Worm (Caenorhabditis elegans): ENCODE results near the gene str-261.

The str-261 gene

DNA sequence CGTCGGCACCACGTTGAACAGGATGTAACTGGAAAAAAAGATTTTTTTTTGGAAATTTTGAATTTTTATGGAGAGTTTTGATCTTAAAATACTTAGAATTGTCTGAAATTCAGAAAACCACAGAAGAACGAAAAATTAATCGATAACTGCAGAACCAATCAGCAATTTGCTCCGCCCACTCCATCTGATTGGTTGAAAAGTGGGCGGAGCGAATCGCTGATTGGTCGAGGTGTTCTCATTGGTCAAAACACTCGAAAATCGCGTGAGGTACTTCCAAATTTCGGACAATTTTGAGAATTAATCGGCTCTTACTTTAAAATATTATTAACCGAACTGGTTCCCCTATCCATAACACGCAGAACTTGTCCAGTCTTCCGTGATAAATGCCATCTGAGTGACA lies 21.4 kb downstream of the str-261 start:
- TF ChIP-seq unc-62 (GFP tag; optimal IDR thresholded peaks at IDR 0.05): no peak

DNA sequence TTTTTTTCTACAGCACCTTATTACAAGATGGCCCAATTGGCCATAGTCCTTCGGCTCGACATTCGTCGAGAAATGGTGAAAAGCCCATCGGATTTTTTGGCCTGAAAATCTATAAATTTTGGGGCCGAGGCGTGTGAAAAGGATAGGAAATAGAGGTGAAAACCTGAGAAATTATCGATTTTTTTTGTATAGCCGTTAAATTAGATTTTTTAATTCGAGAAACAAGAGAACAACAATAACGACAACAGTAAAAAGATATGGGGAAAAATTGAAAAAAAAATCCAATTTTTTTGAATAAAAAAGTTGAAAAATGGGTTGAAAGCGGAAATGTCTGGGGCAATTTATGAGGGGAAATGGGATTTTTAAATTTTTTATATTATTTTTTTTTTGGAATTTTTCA lies 25.6 kb downstream of the str-261 start, which contains the start of gene hmt-1:
Gene hmt-1, minus strand, starts transcription at position 101 of the 400 bp plus-strand sequence.
- no peak for TF ChIP-seq unc-62 (GFP tag; optimal IDR thresholded peaks at IDR 0.05)

DNA sequence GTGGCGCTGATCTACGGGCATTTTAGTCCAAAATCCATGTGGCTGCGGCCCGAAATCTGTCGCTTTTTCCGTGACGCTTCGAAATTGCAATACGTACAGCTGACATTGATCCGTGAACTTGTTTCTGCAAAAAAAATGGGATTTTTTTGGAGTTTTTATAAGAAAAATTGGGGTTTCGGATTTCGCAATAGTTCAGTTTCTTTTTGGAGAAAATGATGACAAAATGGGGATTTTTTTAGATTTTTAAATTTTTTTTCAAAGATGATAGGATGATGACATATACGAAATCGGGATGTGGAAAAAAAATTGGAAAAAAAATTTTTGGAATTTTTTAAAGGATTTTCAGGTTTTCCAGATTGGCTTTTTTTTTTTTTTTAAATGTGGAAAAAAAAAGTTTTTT lies 26.9 kb downstream of the str-261 start:
- TF ChIP-seq unc-62 (GFP tag; optimal IDR thresholded peaks at IDR 0.05): no peak

DNA sequence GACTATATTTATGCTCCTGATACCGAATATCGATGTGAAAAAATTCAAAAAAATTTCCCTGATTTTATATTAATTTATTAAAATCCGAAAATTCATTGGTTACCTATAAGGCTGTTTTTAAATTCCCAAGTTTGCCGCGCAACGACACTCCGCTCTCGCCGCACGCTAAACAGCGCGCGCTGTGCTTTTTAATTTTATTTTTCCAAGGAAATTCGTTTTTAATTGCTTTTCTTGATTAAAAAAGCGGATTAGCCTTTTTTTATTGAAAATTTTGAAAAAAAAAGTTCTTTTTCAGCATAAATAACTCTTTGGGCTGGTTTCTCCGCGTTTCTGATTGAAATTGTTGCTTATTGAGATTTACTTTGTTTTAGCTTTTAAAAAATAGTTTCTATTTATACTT lies 33.0 kb downstream of the str-261 start:
- TF ChIP-seq unc-62 (GFP tag; optimal IDR thresholded peaks at IDR 0.05): no peak

DNA sequence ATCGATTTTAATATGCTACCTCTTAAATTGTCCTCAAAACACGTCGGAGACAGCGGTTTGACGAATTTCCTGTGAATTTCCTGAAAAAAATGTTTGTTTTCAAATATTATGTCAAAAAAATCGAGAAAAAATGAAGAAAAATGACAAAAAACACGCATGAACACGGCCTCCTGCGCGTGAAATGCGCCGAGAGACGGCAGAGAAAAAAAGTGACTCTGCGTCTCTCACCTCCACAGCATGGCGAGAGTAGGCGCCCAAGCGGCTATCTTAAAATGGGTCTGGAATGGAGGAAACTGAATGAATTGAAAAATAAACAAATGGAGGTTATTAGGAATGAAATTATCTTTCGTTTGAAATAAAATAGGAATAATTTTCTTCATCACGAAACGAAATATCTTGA lies 36.4 kb downstream of the str-261 start:
- TF ChIP-seq unc-62 (GFP tag; optimal IDR thresholded peaks at IDR 0.05): no peak

DNA sequence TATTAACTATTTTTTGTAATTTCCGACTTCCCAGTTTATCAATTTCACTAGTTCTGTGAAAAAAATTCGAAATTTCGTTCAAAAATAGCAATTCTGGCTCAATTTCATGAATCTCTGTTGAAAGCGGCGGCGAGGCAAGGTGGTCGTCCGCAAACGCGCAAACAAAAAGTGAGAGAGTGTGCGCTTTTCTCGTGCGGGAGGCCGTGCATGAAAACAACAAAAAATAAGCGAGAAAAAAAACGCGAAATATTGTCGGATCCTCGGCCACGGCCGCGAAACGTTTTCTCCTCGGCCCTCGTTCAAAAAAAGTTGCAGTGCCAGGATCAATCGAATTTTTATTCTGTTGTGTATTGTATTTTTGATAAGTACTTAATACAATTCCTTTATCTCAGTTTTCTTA lies 38.4 kb downstream of the str-261 start:
- no peak for TF ChIP-seq unc-62 (GFP tag; optimal IDR thresholded peaks at IDR 0.05)

DNA sequence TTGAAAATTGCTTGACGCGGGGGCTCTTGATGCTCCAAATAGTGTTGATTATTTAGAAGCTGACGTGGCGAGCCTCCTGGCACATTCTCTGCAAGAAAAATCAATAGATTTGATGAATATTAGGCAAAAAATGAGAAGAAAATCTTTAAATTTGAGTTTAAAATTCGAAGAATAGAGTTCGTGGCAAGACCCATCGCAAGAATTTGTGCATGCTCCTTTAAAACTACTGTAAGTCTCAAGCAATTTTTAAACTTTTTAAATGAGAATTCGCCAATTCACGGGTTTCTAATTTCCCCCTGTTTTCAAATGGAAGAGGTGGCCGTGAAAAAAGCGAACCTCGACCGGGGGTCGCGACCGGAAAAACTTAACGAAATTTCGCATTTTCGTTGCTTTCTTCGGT lies 39.5 kb downstream of the str-261 start:
- no peak for TF ChIP-seq unc-62 (GFP tag; optimal IDR thresholded peaks at IDR 0.05)

DNA sequence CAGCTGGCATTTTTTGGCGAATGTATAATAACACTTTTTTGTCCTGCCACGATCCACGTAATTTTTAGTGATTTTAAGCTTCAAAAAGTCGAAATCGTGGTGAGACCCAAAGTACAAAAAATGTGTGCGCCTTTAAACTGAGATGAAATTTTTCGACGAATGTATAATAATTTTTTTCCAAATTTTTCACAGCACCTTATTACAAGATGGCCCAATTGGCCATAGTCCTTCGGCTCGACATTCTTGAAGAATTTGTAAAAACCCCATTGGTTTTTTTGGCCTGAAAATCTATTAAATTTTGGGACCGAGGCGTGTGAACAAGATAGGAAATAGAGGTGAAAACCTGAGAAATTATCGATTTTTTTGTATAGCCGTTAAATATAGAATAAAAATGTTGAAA lies 41.6 kb downstream of the str-261 start:
- TF ChIP-seq unc-62 (GFP tag; optimal IDR thresholded peaks at IDR 0.05): no peak

DNA sequence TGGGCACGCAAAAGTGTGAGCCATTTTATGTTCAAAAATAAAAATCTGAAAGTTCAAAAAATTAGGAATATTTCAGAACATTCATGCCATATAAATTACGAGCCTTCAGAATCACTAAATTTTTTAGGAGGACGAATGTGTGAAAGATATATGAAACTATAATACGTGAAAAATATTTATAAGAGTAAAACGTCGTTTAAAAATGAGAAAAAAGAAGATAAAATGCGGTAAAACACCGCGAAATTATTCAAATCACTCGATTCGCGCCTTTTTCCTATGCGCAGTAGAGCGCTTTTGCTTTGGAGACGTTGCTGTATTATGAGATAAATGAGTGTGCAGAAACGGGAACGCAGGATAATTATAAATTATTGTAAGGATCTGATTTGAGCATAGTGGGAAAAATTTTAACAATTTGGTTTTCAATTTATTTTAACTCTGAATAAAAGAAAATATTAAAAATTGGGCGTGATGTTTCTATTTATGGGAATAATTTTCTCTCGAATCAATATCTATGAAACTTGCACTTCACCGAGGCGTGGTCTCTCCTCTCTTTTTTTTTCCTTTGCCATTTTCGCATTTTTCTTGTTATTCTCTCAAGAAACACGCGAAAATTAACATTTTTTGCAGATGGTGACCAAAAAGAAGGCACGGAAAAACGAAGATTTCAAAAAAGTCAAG lies 45.0 kb downstream of the str-261 start, which contains the start of the genes sup-35 and Y48A6C.4:
Gene sup-35, minus strand, starts transcription at position 51 of the 678 bp plus-strand sequence.
Gene Y48A6C.4, plus strand, starts transcription at position 628 of the 678 bp plus-strand sequence.
- TF ChIP-seq unc-62 (GFP tag; optimal IDR thresholded peaks at IDR 0.05): no peak

DNA sequence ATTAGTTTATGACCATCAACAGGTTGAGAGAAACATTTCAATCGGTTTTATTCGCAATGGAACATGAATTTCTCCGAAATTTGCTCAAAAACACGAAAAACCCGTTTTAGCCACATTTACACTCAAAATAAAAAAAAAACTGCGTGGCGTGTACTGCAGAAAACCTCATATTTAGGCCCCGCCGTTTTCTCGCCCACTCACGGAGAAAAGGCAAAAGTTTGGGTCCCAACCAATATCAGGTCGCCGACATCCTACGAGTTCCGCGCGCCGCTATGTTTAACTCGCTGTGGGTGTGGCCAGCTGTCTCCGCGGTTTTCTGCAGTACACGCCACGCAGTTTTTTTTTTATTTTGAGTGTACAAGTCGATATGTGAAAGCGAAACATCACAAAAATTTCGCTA lies 49.5 kb downstream of the str-261 start:
- TF ChIP-seq unc-62 (GFP tag; optimal IDR thresholded peaks at IDR 0.05): no peak

Measured in whole organism, dauer.